Fruit fly (Drosophila melanogaster) whole organism, embryonic: ENCODE data around the gene CG33282.

Experiments
- CG10431 ChIP-seq: fragments of 200-800 bp; sonication (Bioruptor generic); optimal IDR thresholded peaks from 3 replicates; lab custom pipeline; 2018; ENCODE audit warnings: missing biosample characterization, mild to moderate bottlenecking, missing genetic modification characterization
- CG11093 ChIP-seq: fragments of 200-800 bp; sonication (Bioruptor generic); IDR thresholded peaks from 3 replicates; pipeline ENCODE4 v1.3.6; 2022; ENCODE audit warnings: missing biosample characterization, missing genetic modification characterization
- CG11247 ChIP-seq: fragments of 200-800 bp; sonication (Bioruptor generic); IDR thresholded peaks from 2 replicates; pipeline ENCODE4 v1.3.6; 2022; ENCODE audit warnings: missing biosample characterization, missing genetic modification characterization
- CG12236 ChIP-seq: fragments of 200-800 bp; sonication (Bioruptor generic); optimal IDR thresholded peaks from 2 replicates; lab custom pipeline; 2016; ENCODE audit warnings: missing biosample characterization, missing genetic modification characterization
- CG14014 ChIP-seq: fragments of 200-800 bp; sonication (Bioruptor generic); IDR thresholded peaks from 2 replicates; pipeline ENCODE4 v1.3.6; 2022; ENCODE audit warnings: missing biosample characterization, missing genetic modification characterization
- CG14050 ChIP-seq: fragments of 200-800 bp; sonication (Bioruptor generic); IDR thresholded peaks from 3 replicates; pipeline ENCODE4 v1.3.6; 2022; ENCODE audit warnings: missing biosample characterization, missing genetic modification characterization
- CG15479 ChIP-seq: fragments of 200-800 bp; sonication (Bioruptor generic); optimal IDR thresholded peaks from 3 replicates; lab custom pipeline; 2019; ENCODE audit warnings: missing biosample characterization, mild to moderate bottlenecking, missing genetic modification characterization, moderate library complexity
- CG1647 ChIP-seq: fragments of 200-800 bp; sonication (Bioruptor generic); optimal IDR thresholded peaks from 3 replicates; lab custom pipeline; 2016; ENCODE audit warnings: missing biosample characterization, missing genetic modification characterization
- CG1832 ChIP-seq: fragments of 200-800 bp; sonication (Bioruptor generic); optimal IDR thresholded peaks from 2 replicates; lab custom pipeline; 2017; ENCODE audit warnings: missing biosample characterization, mild to moderate bottlenecking, missing genetic modification characterization, inconsistent platforms
- CG18476 ChIP-seq: fragments of 200-800 bp; sonication (Bioruptor generic); optimal IDR thresholded peaks from 2 replicates; lab custom pipeline; 2016; ENCODE audit warnings: missing biosample characterization, mild to moderate bottlenecking, missing genetic modification characterization
- CG18764 ChIP-seq: fragments of 200-800 bp; sonication (Bioruptor generic); optimal IDR thresholded peaks from 3 replicates; lab custom pipeline; 2016; ENCODE audit warnings: missing biosample characterization, missing genetic modification characterization
- CG2116 ChIP-seq: fragments of 200-800 bp; sonication (Bioruptor generic); optimal IDR thresholded peaks from 3 replicates; lab custom pipeline; 2018; ENCODE audit warnings: missing biosample characterization, mild to moderate bottlenecking, missing genetic modification characterization
- CG2129 ChIP-seq: fragments of 200-800 bp; sonication (Bioruptor generic); IDR thresholded peaks from 2 replicates; pipeline ENCODE4 v1.3.6; 2022; ENCODE audit warnings: missing biosample characterization, missing genetic modification characterization; ENCODE audit not compliant: partially characterized antibody
- CG2712 ChIP-seq: fragments of 200-800 bp; optimal IDR thresholded peaks from 3 replicates; lab custom pipeline; 2019; ENCODE audit warnings: missing biosample characterization, mild to moderate bottlenecking, missing genetic modification characterization, moderate library complexity
- CG32532 ChIP-seq: fragments of 200-800 bp; sonication (Bioruptor generic); IDR thresholded peaks from 2 replicates; pipeline ENCODE4 v1.3.6; 2022; ENCODE audit warnings: missing biosample characterization, missing genetic modification characterization
- CG3281 ChIP-seq: fragments of 200-800 bp; sonication (Bioruptor generic); optimal IDR thresholded peaks from 3 replicates; lab custom pipeline; 2017; ENCODE audit warnings: missing biosample characterization, mild to moderate bottlenecking, missing genetic modification characterization
- CG3407 ChIP-seq: fragments of 200-800 bp; sonication (Bioruptor generic); optimal IDR thresholded peaks from 2 replicates; lab custom pipeline; 2018; ENCODE audit warnings: missing biosample characterization, mild to moderate bottlenecking, missing genetic modification characterization
- CG34422 ChIP-seq: fragments of 200-800 bp; sonication (Bioruptor generic); IDR thresholded peaks from 3 replicates; pipeline ENCODE4 v1.3.6; 2022; ENCODE audit warnings: missing biosample characterization, missing genetic modification characterization
- CG3847 ChIP-seq: fragments of 200-800 bp; sonication (Bioruptor generic); IDR thresholded peaks from 2 replicates; pipeline ENCODE4 v1.3.6; 2022; ENCODE audit warnings: missing biosample characterization, missing genetic modification characterization
- CG4730 ChIP-seq: fragments of 200-800 bp; sonication (Bioruptor generic); IDR thresholded peaks from 2 replicates; pipeline ENCODE4 v1.3.6; 2022; ENCODE audit warnings: missing biosample characterization, missing genetic modification characterization
- CG5245 ChIP-seq: fragments of 200-800 bp; sonication (Bioruptor generic); optimal IDR thresholded peaks from 3 replicates; lab custom pipeline; 2016; ENCODE audit warnings: missing biosample characterization, missing genetic modification characterization
- CG7372 ChIP-seq: fragments of 200-800 bp; sonication (Bioruptor generic); IDR thresholded peaks from 2 replicates; pipeline ENCODE4 v1.3.6; 2022; ENCODE audit warnings: missing biosample characterization, missing genetic modification characterization
- CG9215 ChIP-seq: fragments of 200-800 bp; sonication (Bioruptor generic); IDR thresholded peaks from 2 replicates; pipeline ENCODE4 v1.3.6; 2022; ENCODE audit warnings: missing biosample characterization, missing genetic modification characterization
- Dfd ChIP-seq, 2 experiments: fragments of >200 bp; optimal IDR thresholded peaks; 2 replicates each; lab custom pipeline; 2017; ENCODE audit warnings: missing biosample characterization in 2 of 2, missing genetic modification characterization in 2 of 2
- ERR ChIP-seq: fragments of 200-800 bp; sonication (Bioruptor generic); optimal IDR thresholded peaks from 2 replicates; lab custom pipeline; 2016; ENCODE audit warnings: missing biosample characterization, missing genetic modification characterization
- Hr78 ChIP-seq, 2 experiments: fragments of 200-800 bp in 1 of 2; fragments of >200 bp in 1 of 2; sonication (Bioruptor generic) in 1 of 2; optimal IDR thresholded peaks; 2 replicates each; lab custom pipeline; 2017 to 2019; ENCODE audit warnings: missing biosample characterization in 2 of 2, missing genetic modification characterization in 2 of 2, mild to moderate bottlenecking in 1 of 2, moderate library complexity in 1 of 2
- Lpt ChIP-seq: fragments of >200 bp; optimal IDR thresholded peaks from 2 replicates; lab custom pipeline; 2018; ENCODE audit warnings: missing biosample characterization, missing genetic modification characterization
- Mes4 ChIP-seq: fragments of 200-800 bp; sonication (Bioruptor generic); optimal IDR thresholded peaks from 2 replicates; lab custom pipeline; 2016; ENCODE audit warnings: missing biosample characterization, missing genetic modification characterization
- NFAT ChIP-seq: fragments of 200-800 bp; sonication (Bioruptor generic); IDR thresholded peaks from 2 replicates; pipeline ENCODE4 v1.3.6; 2022; ENCODE audit warnings: missing biosample characterization, missing genetic modification characterization
- Six4 ChIP-seq: fragments of 200-800 bp; sonication (Bioruptor generic); optimal IDR thresholded peaks from 2 replicates; lab custom pipeline; 2016; ENCODE audit warnings: missing biosample characterization, missing genetic modification characterization
- Tbp ChIP-seq: fragments of >200 bp; optimal IDR thresholded peaks from 2 replicates; lab custom pipeline; 2018; ENCODE audit warnings: missing biosample characterization, missing genetic modification characterization
- Usf ChIP-seq: fragments of 200-800 bp; sonication (Bioruptor generic); optimal IDR thresholded peaks from 2 replicates; lab custom pipeline; 2017; ENCODE audit warnings: missing genotype, missing biosample characterization, missing genetic modification characterization
- ash1 ChIP-seq: fragments of 200-800 bp; sonication (Bioruptor generic); optimal IDR thresholded peaks from 2 replicates; lab custom pipeline; 2018; ENCODE audit warnings: missing biosample characterization, mild to moderate bottlenecking, missing genetic modification characterization
- crc ChIP-seq: fragments of 200-800 bp; sonication (Bioruptor generic); optimal IDR thresholded peaks from 2 replicates; lab custom pipeline; 2016; ENCODE audit warnings: missing biosample characterization, missing genetic modification characterization
- fd96Cb ChIP-seq: fragments of 200-800 bp; sonication (Bioruptor generic); optimal IDR thresholded peaks from 2 replicates; lab custom pipeline; 2018; ENCODE audit warnings: missing biosample characterization, mild to moderate bottlenecking, missing genetic modification characterization, moderate library complexity
- ftz-f1 ChIP-seq: fragments of 200-800 bp; sonication (Bioruptor generic); optimal IDR thresholded peaks from 2 replicates; lab custom pipeline; 2016; ENCODE audit warnings: missing biosample characterization, missing genetic modification characterization
- gfzf ChIP-seq: fragments of 200-800 bp; sonication (Bioruptor generic); optimal IDR thresholded peaks from 2 replicates; lab custom pipeline; 2016; ENCODE audit warnings: missing biosample characterization, mild to moderate bottlenecking, missing genetic modification characterization, moderate library complexity
- grn ChIP-seq: fragments of 200-800 bp; sonication (Bioruptor generic); optimal IDR thresholded peaks from 3 replicates; lab custom pipeline; 2017; ENCODE audit warnings: missing biosample characterization, missing genetic modification characterization
- ham ChIP-seq: fragments of 200-800 bp; sonication (Bioruptor generic); IDR thresholded peaks from 2 replicates; pipeline ENCODE4 v1.3.6; 2022; ENCODE audit warnings: missing biosample characterization, missing genetic modification characterization
- hkb ChIP-seq, 2 experiments: fragments of 200-800 bp in 1 of 2; fragments of >200 bp in 1 of 2; sonication (Bioruptor generic) in 1 of 2; IDR thresholded peaks in 1 of 2; optimal IDR thresholded peaks in 1 of 2; 2 replicates each; pipeline versions ENCODE4 v1.3.6 to Lab custom; 2017 to 2022; ENCODE audit warnings: missing biosample characterization in 1 of 2, missing genetic modification characterization in 1 of 2
- ind ChIP-seq: fragments of 200-800 bp; sonication (Bioruptor generic); optimal IDR thresholded peaks from 3 replicates; lab custom pipeline; 2016; ENCODE audit warnings: missing biosample characterization, missing genetic modification characterization
- klu ChIP-seq: fragments of 200-800 bp; sonication (Bioruptor generic); IDR thresholded peaks from 2 replicates; pipeline ENCODE4 v1.3.6; 2022; ENCODE audit warnings: missing biosample characterization, missing genetic modification characterization
- onecut ChIP-seq: fragments of 200-800 bp; sonication (Bioruptor generic); IDR thresholded peaks from 2 replicates; pipeline ENCODE4 v1.3.6; 2022; ENCODE audit warnings: missing biosample characterization, missing genetic modification characterization
- pita ChIP-seq: fragments of 200-800 bp; sonication (Bioruptor generic); optimal IDR thresholded peaks from 2 replicates; lab custom pipeline; 2017; ENCODE audit warnings: missing biosample characterization, mild to moderate bottlenecking, missing genetic modification characterization
- psq ChIP-seq: fragments of 200-800 bp; sonication (Bioruptor generic); optimal IDR thresholded peaks from 2 replicates; lab custom pipeline; 2017; ENCODE audit warnings: missing biosample characterization, missing genetic modification characterization
- ranshi ChIP-seq: fragments of 200-800 bp; sonication (Bioruptor generic); IDR thresholded peaks from 2 replicates; pipeline ENCODE4 v1.3.6; 2022; ENCODE audit warnings: missing biosample characterization, missing genetic modification characterization
- stwl ChIP-seq: fragments of 200-800 bp; sonication (Bioruptor generic); optimal IDR thresholded peaks from 3 replicates; lab custom pipeline; 2018; ENCODE audit warnings: missing biosample characterization, mild to moderate bottlenecking, missing genetic modification characterization, moderate library complexity
- tin ChIP-seq: fragments of 200-800 bp; sonication (Bioruptor generic); optimal IDR thresholded peaks from 3 replicates; lab custom pipeline; 2016; ENCODE audit warnings: missing biosample characterization, missing genetic modification characterization
- trem ChIP-seq: fragments of 200-800 bp; optimal IDR thresholded peaks from 3 replicates; lab custom pipeline; 2019; ENCODE audit warnings: missing biosample characterization, mild to moderate bottlenecking, missing genetic modification characterization, moderate library complexity
- trh ChIP-seq: fragments of 200-800 bp; sonication (Bioruptor generic); optimal IDR thresholded peaks from 2 replicates; lab custom pipeline; 2016; ENCODE audit warnings: missing biosample characterization, missing genetic modification characterization
- usp ChIP-seq: fragments of >200 bp; optimal IDR thresholded peaks from 2 replicates; lab custom pipeline; 2017; ENCODE audit warnings: missing biosample characterization, missing genetic modification characterization

Gene CG33282

DNA sequence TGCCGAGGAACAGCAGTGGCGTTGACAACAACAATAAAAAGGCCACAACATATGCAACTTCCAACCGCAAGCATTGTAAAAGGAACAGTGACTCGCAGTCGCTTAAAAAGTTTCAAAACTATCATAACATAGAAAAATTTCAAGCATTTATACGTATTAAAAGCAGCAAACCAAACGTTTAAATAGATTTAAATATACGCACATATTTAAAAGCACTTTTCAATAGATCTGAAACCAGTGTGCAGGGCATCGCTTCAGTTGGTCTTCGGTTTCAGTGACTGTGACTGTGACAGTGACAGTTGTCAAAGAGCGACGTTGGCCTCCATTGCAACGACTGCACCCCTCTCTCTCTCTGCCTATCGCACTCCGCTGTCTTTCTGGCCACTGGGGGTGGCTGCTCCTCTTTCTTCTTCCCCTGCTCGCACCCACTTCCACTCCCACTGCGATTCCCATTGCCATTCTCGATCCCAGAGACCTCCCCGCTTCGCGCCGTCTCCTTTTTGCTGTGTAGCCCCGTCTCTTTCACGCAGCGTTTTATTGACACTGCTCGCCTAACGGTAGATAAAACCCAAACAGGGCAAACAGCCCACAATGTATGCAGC is 20.5 kb downstream of the CG33282 start (continued):
- TF ChIP-seq gfzf (GFP tag; lab: Kevin White, UChicago) (no peak), CG15479 (no peak), Mes4 (peak; percentile 61), CG7372 (peak; percentile 84), CG4730 (peak; percentile 81), ash1 (no peak), CG18476 (GFP tag; lab: Kevin White, UChicago) (peak; percentile 51), CG1647 (GFP tag; lab: Kevin White, UChicago) (peak; percentile 51), stwl (tag; lab: Kevin White, UChicago) (peak; percentile 11), trh (no peak), Six4 (GFP tag; lab: Kevin White, UChicago) (peak; percentile 69), Dfd (GFP tag; optimal IDR thresholded peaks at IDR 0.05; lab: Kevin White, UChicago) (no peak), psq (GFP tag; lab: Kevin White, UChicago) (no peak), CG14014 (GFP tag; lab: Robert Waterston, UW) (peak; percentile 73; the same call in 1 of the 2 replicates), CG34422 (GFP tag; lab: Robert Waterston, UW) (peak; percentile 92), CG3847 (GFP tag; lab: Robert Waterston, UW) (peak; percentile 33; the same call in 1 of the 2 replicates), CG1832 (GFP tag; lab: Kevin White, UChicago) (peak; percentile 25), crc (GFP tag; lab: Kevin White, UChicago) (peak; percentile 32), grn (GFP tag; lab: Kevin White, UChicago) (no peak), CG11093 (GFP tag; lab: Robert Waterston, UW) (peak; percentile 82), onecut (GFP tag; lab: Robert Waterston, UW) (peak; percentile 80), ftz-f1 (GFP tag; lab: Kevin White, UChicago) (no peak), CG32532 (peak; percentile 40), Hr78 (GFP tag; optimal IDR thresholded peaks at IDR 0.05; lab: Kevin White, UChicago) (no peak), ranshi (GFP tag; lab: Robert Waterston, UW) (peak; percentile 86), CG12236 (GFP tag; lab: Kevin White, UChicago) (peak; percentile 42), CG11247 (GFP tag; lab: Robert Waterston, UW) (peak; percentile 74), klu (GFP tag; lab: Robert Waterston, UW) (peak; percentile 23; the same call in 1 of the 2 replicates), ERR (GFP tag; lab: Kevin White, UChicago) (peak; percentile 17), CG2712 (tag; lab: Kevin White, UChicago) (peak; percentile 91), ind (GFP tag; lab: Kevin White, UChicago) (peak; percentile 78), trem (tag; lab: Kevin White, UChicago) (peak; percentile 71), CG5245 (GFP tag; lab: Kevin White, UChicago) (peak; percentile 48), CG2129 (GFP tag; lab: Robert Waterston, UW) (no peak), ham (no peak), tin (GFP tag; lab: Kevin White, UChicago) (peak; percentile 74), Lpt (GFP tag; lab: Kevin White, UChicago) (no peak), CG14050 (GFP tag; lab: Robert Waterston, UW) (peak; percentile 76), usp (GFP tag; lab: Kevin White, UChicago) (no peak), hkb (optimal IDR thresholded peaks at IDR 0.05; lab: Kevin White, UChicago) (no peak), hkb (GFP tag; IDR thresholded peaks at IDR 0.05; lab: Robert Waterston, UW) (peak; percentile 91), CG9215 (GFP tag; lab: Robert Waterston, UW) (peak; percentile 29; the same call in 1 of the 2 replicates), CG2116 (peak; percentile 11), Tbp (GFP tag; lab: Kevin White, UChicago) (no peak), pita (GFP tag; lab: Kevin White, UChicago) (no peak), CG18764 (GFP tag; lab: Kevin White, UChicago) (peak; percentile 53), Usf (GFP tag; lab: Kevin White, UChicago) (no peak), fd96Cb (tag; lab: Kevin White, UChicago) (peak; percentile 90), CG10431 (GFP tag; lab: Kevin White, UChicago) (peak; percentile 9), CG3281 (GFP tag; lab: Kevin White, UChicago) (peak; percentile 20), CG3407 (peak; percentile 86), NFAT (GFP tag; lab: Robert Waterston, UW) (no peak)
